Worm (Caenorhabditis elegans) whole organism, L4 larva: ENCODE data around the gene ZK666.11.

Experiments used
- D1046.2 ChIP-seq: fragments of 200-800 bp; sonication (Bioruptor generic); IDR thresholded peaks from 2 replicates; pipeline ENCODE4 v1.3.6; 2022; ENCODE audit warnings: missing genetic modification characterization, missing compliant biosample characterization
- R02D3.7 ChIP-seq: fragments of 150-350 bp; sonication (generic microtip); optimal IDR thresholded peaks from 3 replicates; lab custom pipeline; 2014; ENCODE audit warnings: missing biosample characterization, missing genetic modification characterization
- aha-1 ChIP-seq: fragments of 150-350 bp; peaks from one replicate; lab custom pipeline; 2014; ENCODE audit warnings: missing biosample characterization, missing genetic modification characterization
- ceh-32 ChIP-seq: sonication (generic microtip); optimal IDR thresholded peaks from 2 replicates; lab custom pipeline; 2016; ENCODE audit warnings: mild to moderate bottlenecking, missing genetic modification characterization, missing compliant biosample characterization; ENCODE audit not compliant: poor library complexity
- ceh-82 ChIP-seq: sonication (generic microtip); optimal IDR thresholded peaks from 2 replicates; lab custom pipeline; 2017; ENCODE audit warnings: missing biosample characterization, missing genetic modification characterization
- daf-8 ChIP-seq: fragments of 200-800 bp; sonication (Bioruptor generic); IDR thresholded peaks from 2 replicates; pipeline ENCODE4 v1.3.6; 2022; ENCODE audit warnings: missing genetic modification characterization, missing compliant biosample characterization
- dmd-6 ChIP-seq: fragments of 200-800 bp; sonication (Bioruptor generic); IDR thresholded peaks from 2 replicates; pipeline ENCODE4 v1.3.6; 2022; ENCODE audit warnings: missing genetic modification reagents, missing genetic modification characterization, missing compliant biosample characterization
- dve-1 ChIP-seq: sonication (generic microtip); optimal IDR thresholded peaks from 2 replicates; lab custom pipeline; 2017; ENCODE audit warnings: antibody characterized with exemption, mild to moderate bottlenecking, missing genetic modification characterization, missing compliant biosample characterization; ENCODE audit not compliant: insufficient read depth
- egl-43 ChIP-seq: fragments of 200-800 bp; sonication (Bioruptor generic); IDR thresholded peaks from 2 replicates; pipeline ENCODE4 v1.3.6; 2022; ENCODE audit warnings: missing genetic modification reagents, missing genetic modification characterization, missing compliant biosample characterization
- fkh-10 ChIP-seq: fragments of 150-350 bp; optimal IDR thresholded peaks from 2 replicates; lab custom pipeline; 2014; ENCODE audit warnings: missing biosample characterization, missing genetic modification reagents, missing genetic modification characterization
- hlh-11 ChIP-seq: fragments of 200-800 bp; sonication (Bioruptor generic); optimal IDR thresholded peaks from 2 replicates; lab custom pipeline; 2018; ENCODE audit warnings: mild to moderate bottlenecking, missing genetic modification characterization, missing compliant biosample characterization
- lin-1 ChIP-seq: fragments of 200-800 bp; sonication (Bioruptor generic); IDR thresholded peaks from 2 replicates; pipeline ENCODE4 v1.3.6; 2022; ENCODE audit warnings: missing genetic modification reagents, missing genetic modification characterization, missing compliant biosample characterization
- lin-29 ChIP-seq: fragments of 200-800 bp; sonication (Bioruptor generic); IDR thresholded peaks from 2 replicates; pipeline ENCODE4 v1.3.6; 2022; ENCODE audit warnings: missing genetic modification reagents, missing genetic modification characterization, missing compliant biosample characterization
- lir-3 ChIP-seq: sonication (generic microtip); optimal IDR thresholded peaks from 2 replicates; lab custom pipeline; 2016; ENCODE audit warnings: mild to moderate bottlenecking, missing genetic modification characterization, missing compliant biosample characterization
- lsy-2 ChIP-seq, 2 experiments: fragments of 150-350 bp in 1 of 2; sonication (generic microtip) in 1 of 2; optimal IDR thresholded peaks; 2 replicates each; lab custom pipeline; 2014 to 2017; ENCODE audit warnings: missing biosample characterization in 2 of 2, missing genetic modification characterization in 2 of 2
- nhr-42 ChIP-seq: fragments of 200-800 bp; sonication (Bioruptor generic); IDR thresholded peaks from 2 replicates; pipeline ENCODE4 v1.3.6; 2022; ENCODE audit warnings: missing genetic modification characterization, missing compliant biosample characterization
- rbr-2 ChIP-seq: sonication (generic microtip); optimal IDR thresholded peaks from 2 replicates; lab custom pipeline; 2016; ENCODE audit warnings: missing genotype, missing genetic modification characterization, missing compliant biosample characterization
- set-16 ChIP-seq: fragments of 200-800 bp; sonication (Bioruptor generic); IDR thresholded peaks from 2 replicates; pipeline ENCODE4 v1.3.6; 2022; ENCODE audit warnings: missing genetic modification reagents, missing genetic modification characterization, missing compliant biosample characterization
- skn-1 ChIP-seq: fragments of 150-350 bp; optimal IDR thresholded peaks from 2 replicates; lab custom pipeline; 2014; ENCODE audit warnings: missing biosample characterization, missing genetic modification characterization
- spr-1 ChIP-seq: sonication (generic microtip); optimal IDR thresholded peaks from 2 replicates; lab custom pipeline; 2016; ENCODE audit warnings: mild to moderate bottlenecking, missing genetic modification characterization, missing compliant biosample characterization

Gene ZK666.11

ce11 chrII:10529218-10529751 lies 47.0 kb downstream of the ZK666.11 start (continued):
- TF ChIP-seq dve-1 (tag; lab: Kevin White, UChicago), result peak; percentile 78
- TF ChIP-seq rbr-2 (tag; lab: Kevin White, UChicago), result peak; percentile 27
- 0 out of 2 replicates have a peak, but pooled peaks have one; percentile 24 for TF ChIP-seq dmd-6 (GFP tag; lab: Robert Waterston, UW)
- TF ChIP-seq lsy-2 (tag; optimal IDR thresholded peaks at IDR 0.05; lab: Kevin White, UChicago), result peak in 1 of 2 experiments; percentile 28
- peak; percentile 30 for TF ChIP-seq spr-1 (tag; lab: Kevin White, UChicago)
- TF ChIP-seq lin-29 (GFP tag; lab: Robert Waterston, UW), result no peak
- TF ChIP-seq, all 104 proteins: peak for 17

ce11 chrII:10530907-10531306 lies 48.6 kb downstream of the ZK666.11 start:
- TF ChIP-seq nhr-42 (GFP tag; lab: Robert Waterston, UW) (0 out of 2 replicates have a peak, but pooled peaks have one; percentile 47), ceh-32 (tag; lab: Kevin White, UChicago) (no peak), D1046.2 (GFP tag; lab: Robert Waterston, UW) (0 out of 2 replicates have a peak, but pooled peaks have one; percentile 39), set-16 (GFP tag; lab: Robert Waterston, UW) (peak; percentile 56), lir-3 (tag; lab: Kevin White, UChicago) (no peak), R02D3.7 (tag; lab: Kevin White, UChicago) (no peak), skn-1 (no peak), hlh-11 (tag; lab: Kevin White, UChicago) (no peak), lin-1 (GFP tag; lab: Robert Waterston, UW) (no peak), ceh-82 (tag; lab: Kevin White, UChicago) (no peak)

ce11 chrII:10531604-10532003 lies 49.3 kb downstream of the ZK666.11 start:
- TF ChIP-seq egl-43 (GFP tag; lab: Robert Waterston, UW), result 0 out of 2 replicates have a peak, but pooled peaks have one; percentile 30
- TF ChIP-seq daf-8 (GFP tag; lab: Robert Waterston, UW), result no peak
- peak; percentile 74 for TF ChIP-seq set-16 (GFP tag; lab: Robert Waterston, UW)

ce11 chrII:10533985-10534384 lies 51.7 kb downstream of the ZK666.11 start:
- peak; percentile 94 for TF ChIP-seq aha-1 (tag; lab: Kevin White, UChicago)
- no peak for TF ChIP-seq fkh-10 (GFP tag; lab: Kevin White, UChicago)
